Fruit fly (Drosophila melanogaster) whole organism, prepupa: Measurements from ENCODE around the gene CkIalpha.

Source experiments
- Blimp-1 ChIP-seq: fragments of 200-800 bp; sonication (Bioruptor generic); optimal IDR thresholded peaks from 3 replicates; lab custom pipeline; 2017; ENCODE audit warnings: missing biosample characterization, missing genetic modification characterization, mild to moderate bottlenecking, moderate library complexity, missing genetic modification reagents
- CG10631 ChIP-seq: fragments of 200-800 bp; sonication (Bioruptor generic); optimal IDR thresholded peaks from 2 replicates; lab custom pipeline; 2016; ENCODE audit warnings: missing biosample characterization, missing genetic modification characterization
- CG10669 ChIP-seq: fragments of 200-800 bp; sonication (Bioruptor generic); optimal IDR thresholded peaks from 3 replicates; lab custom pipeline; 2018; ENCODE audit warnings: missing biosample characterization, mild to moderate bottlenecking, missing genetic modification characterization, moderate library complexity
- CG11294 ChIP-seq: fragments of 200-800 bp; sonication (Bioruptor generic); IDR thresholded peaks from 2 replicates; pipeline ENCODE4 v1.3.6; 2022; ENCODE audit warnings: missing biosample characterization, missing genetic modification characterization
- CG11762 ChIP-seq: fragments of 200-800 bp; sonication (Bioruptor generic); optimal IDR thresholded peaks from 3 replicates; lab custom pipeline; 2016; ENCODE audit warnings: missing biosample characterization, missing genetic modification characterization; ENCODE audit not compliant: insufficient read depth
- CG11902 ChIP-seq: fragments of 200-800 bp; sonication (Bioruptor generic); optimal IDR thresholded peaks from 3 replicates; lab custom pipeline; 2016; ENCODE audit warnings: missing biosample characterization, missing genetic modification characterization
- CG16779 ChIP-seq: fragments of 200-800 bp; sonication (Bioruptor generic); optimal IDR thresholded peaks from 3 replicates; lab custom pipeline; 2017; ENCODE audit warnings: missing biosample characterization, mild to moderate bottlenecking, missing genetic modification characterization
- CG3032 ChIP-seq: fragments of 200-800 bp; optimal IDR thresholded peaks from 2 replicates; lab custom pipeline; 2019; ENCODE audit warnings: missing biosample characterization, mild to moderate bottlenecking, missing genetic modification characterization, moderate library complexity
- CG31627 ChIP-seq: fragments of 200-800 bp; sonication (Bioruptor generic); optimal IDR thresholded peaks from 3 replicates; lab custom pipeline; 2016; ENCODE audit warnings: missing biosample characterization, missing genetic modification characterization
- CG32006 ChIP-seq: fragments of 200-800 bp; sonication (Bioruptor generic); optimal IDR thresholded peaks from 3 replicates; lab custom pipeline; 2017; ENCODE audit warnings: missing biosample characterization, mild to moderate bottlenecking, missing genetic modification characterization
- CG34406 ChIP-seq: fragments of 200-800 bp; sonication (Bioruptor generic); optimal IDR thresholded peaks from 3 replicates; lab custom pipeline; 2016; ENCODE audit warnings: missing biosample characterization, missing genetic modification characterization
- CG3919 ChIP-seq: fragments of 200-800 bp; sonication (Bioruptor generic); optimal IDR thresholded peaks from 3 replicates; lab custom pipeline; 2016; ENCODE audit warnings: missing biosample characterization, missing genetic modification characterization
- CG4318 ChIP-seq: fragments of 200-800 bp; sonication (Bioruptor generic); optimal IDR thresholded peaks from 3 replicates; lab custom pipeline; 2017; ENCODE audit warnings: missing biosample characterization, mild to moderate bottlenecking, missing genetic modification characterization
- CG6276 ChIP-seq: fragments of 200-800 bp; sonication (Bioruptor generic); optimal IDR thresholded peaks from 2 replicates; lab custom pipeline; 2017; ENCODE audit warnings: missing biosample characterization, mild to moderate bottlenecking, missing genetic modification characterization
- CG6792 ChIP-seq: fragments of 200-800 bp; sonication (Bioruptor generic); optimal IDR thresholded peaks from 3 replicates; lab custom pipeline; 2016; ENCODE audit warnings: missing biosample characterization, missing genetic modification characterization
- CG6808 ChIP-seq: fragments of 200-800 bp; sonication (Bioruptor generic); optimal IDR thresholded peaks from 3 replicates; lab custom pipeline; 2017; ENCODE audit warnings: missing biosample characterization, missing genetic modification characterization, mild to moderate bottlenecking, moderate library complexity, missing genetic modification reagents
- CG6854 ChIP-seq: fragments of 200-800 bp; sonication (Bioruptor generic); optimal IDR thresholded peaks from 2 replicates; lab custom pipeline; 2017; ENCODE audit warnings: missing biosample characterization, mild to moderate bottlenecking, missing genetic modification characterization
- CG8319 ChIP-seq: fragments of 200-800 bp; sonication (Bioruptor generic); optimal IDR thresholded peaks from 3 replicates; lab custom pipeline; 2016; ENCODE audit warnings: missing biosample characterization, missing genetic modification characterization
- CG8632 ChIP-seq: fragments of 200-800 bp; sonication (Bioruptor generic); optimal IDR thresholded peaks from 3 replicates; lab custom pipeline; 2016; ENCODE audit warnings: missing biosample characterization, missing genetic modification characterization
- CG9139 ChIP-seq: fragments of 200-800 bp; sonication (Bioruptor generic); optimal IDR thresholded peaks from 3 replicates; lab custom pipeline; 2017; ENCODE audit warnings: missing biosample characterization, mild to moderate bottlenecking, missing genetic modification characterization
- Eip75B ChIP-seq: fragments of 200-800 bp; sonication (Bioruptor generic); optimal IDR thresholded peaks from 3 replicates; lab custom pipeline; 2016; ENCODE audit warnings: missing biosample characterization, missing genetic modification characterization
- Eip78C ChIP-seq: fragments of 200-800 bp; sonication (Bioruptor generic); peaks from one replicate; lab custom pipeline; 2016; ENCODE audit warnings: missing biosample characterization, missing genetic modification characterization
- Eip93F ChIP-seq: fragments of 200-800 bp; sonication (Bioruptor generic); optimal IDR thresholded peaks from 2 replicates; lab custom pipeline; 2016; ENCODE audit warnings: missing biosample characterization, mild to moderate bottlenecking, missing genetic modification characterization
- Ets21C ChIP-seq: fragments of 200-800 bp; sonication (Bioruptor generic); optimal IDR thresholded peaks from 3 replicates; lab custom pipeline; 2016; ENCODE audit warnings: missing biosample characterization, missing genetic modification characterization
- Ets96B ChIP-seq: fragments of 200-800 bp; optimal IDR thresholded peaks from 2 replicates; lab custom pipeline; 2019; ENCODE audit warnings: missing biosample characterization, mild to moderate bottlenecking, missing genetic modification characterization, moderate library complexity
- Gug ChIP-seq: fragments of 200-800 bp; sonication (Bioruptor generic); IDR thresholded peaks from 2 replicates; pipeline ENCODE4 v1.3.6; 2022; ENCODE audit warnings: missing biosample characterization, missing genetic modification characterization
- Hr38 ChIP-seq: sonication (Bioruptor generic); optimal IDR thresholded peaks from 2 replicates; lab custom pipeline; 2016; ENCODE audit warnings: missing biosample characterization, missing genetic modification characterization
- Hr39 ChIP-seq: fragments of 200-800 bp; sonication (Bioruptor generic); optimal IDR thresholded peaks from 2 replicates; lab custom pipeline; 2016; ENCODE audit warnings: missing biosample characterization, missing genetic modification characterization
- Hr4 ChIP-seq: fragments of 200-800 bp; sonication (Bioruptor generic); optimal IDR thresholded peaks from 3 replicates; lab custom pipeline; 2016; ENCODE audit warnings: missing biosample characterization, missing genetic modification characterization
- OdsH ChIP-seq: fragments of 200-800 bp; sonication (Bioruptor generic); optimal IDR thresholded peaks from 3 replicates; lab custom pipeline; 2016; ENCODE audit warnings: missing biosample characterization, missing genetic modification characterization
- Smox ChIP-seq: fragments of 200-800 bp; sonication (Bioruptor generic); optimal IDR thresholded peaks from 3 replicates; lab custom pipeline; 2016; ENCODE audit warnings: missing biosample characterization, missing genetic modification characterization
- Sox102F ChIP-seq: fragments of 200-800 bp; sonication (Bioruptor generic); optimal IDR thresholded peaks from 2 replicates; lab custom pipeline; 2016; ENCODE audit warnings: missing biosample characterization, mild to moderate bottlenecking, missing genetic modification characterization
- Sox15 ChIP-seq: fragments of 200-800 bp; sonication (Bioruptor generic); optimal IDR thresholded peaks from 3 replicates; lab custom pipeline; 2016; ENCODE audit warnings: missing biosample characterization, missing genetic modification characterization
- achi ChIP-seq: fragments of 200-800 bp; sonication (Bioruptor generic); optimal IDR thresholded peaks from 3 replicates; lab custom pipeline; 2016; ENCODE audit warnings: missing biosample characterization, missing genetic modification characterization
- cyc ChIP-seq: fragments of 200-800 bp; sonication (Bioruptor generic); optimal IDR thresholded peaks from 3 replicates; lab custom pipeline; 2016; ENCODE audit warnings: missing biosample characterization, missing genetic modification characterization
- dac ChIP-seq: fragments of 200-800 bp; sonication (Bioruptor generic); optimal IDR thresholded peaks from 2 replicates; lab custom pipeline; 2017; ENCODE audit warnings: missing biosample characterization, mild to moderate bottlenecking, missing genetic modification characterization
- dsx ChIP-seq: fragments of 200-800 bp; optimal IDR thresholded peaks from 3 replicates; lab custom pipeline; 2019; ENCODE audit warnings: missing biosample characterization, mild to moderate bottlenecking, missing genetic modification characterization, moderate library complexity; ENCODE audit not compliant: poor library complexity, severe bottlenecking
- eg ChIP-seq: fragments of 200-800 bp; sonication (Bioruptor generic); IDR thresholded peaks from 3 replicates; pipeline ENCODE4 v1.3.6; 2022; ENCODE audit warnings: missing biosample characterization, missing genetic modification characterization
- esn ChIP-seq: fragments of 200-800 bp; sonication (Bioruptor generic); optimal IDR thresholded peaks from 2 replicates; lab custom pipeline; 2016; ENCODE audit warnings: missing biosample characterization, mild to moderate bottlenecking, missing genetic modification characterization, moderate library complexity
- fd59A ChIP-seq: fragments of 200-800 bp; sonication (Bioruptor generic); optimal IDR thresholded peaks from 2 replicates; lab custom pipeline; 2017; ENCODE audit warnings: missing biosample characterization, mild to moderate bottlenecking, missing genetic modification characterization, missing genetic modification reagents
- fd85E ChIP-seq: fragments of 200-800 bp; sonication (Bioruptor generic); optimal IDR thresholded peaks from 3 replicates; lab custom pipeline; 2016; ENCODE audit warnings: missing biosample characterization, missing genetic modification characterization
- fkh ChIP-seq: fragments of 200-800 bp; sonication (Bioruptor generic); optimal IDR thresholded peaks from 3 replicates; lab custom pipeline; 2017; ENCODE audit warnings: missing biosample characterization, mild to moderate bottlenecking, missing genetic modification characterization, moderate library complexity
- lz ChIP-seq: fragments of 200-800 bp; sonication (Bioruptor generic); optimal IDR thresholded peaks from 3 replicates; lab custom pipeline; 2016; ENCODE audit warnings: missing biosample characterization, missing genetic modification characterization
- net ChIP-seq: fragments of 200-800 bp; sonication (Bioruptor generic); optimal IDR thresholded peaks from 3 replicates; lab custom pipeline; 2016; ENCODE audit warnings: missing biosample characterization, missing genetic modification characterization
- pdm3 ChIP-seq: fragments of 200-800 bp; sonication (Bioruptor generic); optimal IDR thresholded peaks from 3 replicates; lab custom pipeline; 2016; ENCODE audit warnings: missing biosample characterization, missing genetic modification characterization
- salr ChIP-seq, 2 experiments: fragments of 200-800 bp; sonication (Bioruptor generic); optimal IDR thresholded peaks; 3 replicates each; lab custom pipeline; 2016 to 2018; ENCODE audit warnings: missing biosample characterization in 2 of 2, missing genetic modification characterization in 2 of 2, mild to moderate bottlenecking in 1 of 2
- ss ChIP-seq, 2 experiments: fragments of 200-800 bp; sonication (Bioruptor generic); optimal IDR thresholded peaks; 2 replicates in 1 of 2; 3 replicates in 1 of 2; lab custom pipeline; 2017 to 2018; ENCODE audit warnings: mild to moderate bottlenecking in 2 of 2, missing biosample characterization in 2 of 2, missing genetic modification characterization in 2 of 2, moderate library complexity in 1 of 2
- svp ChIP-seq: fragments of 200-800 bp; sonication (Bioruptor generic); peaks from one replicate; lab custom pipeline; 2016; ENCODE audit warnings: missing biosample characterization, missing genetic modification characterization
- topi ChIP-seq: fragments of 200-800 bp; sonication (Bioruptor generic); optimal IDR thresholded peaks from 3 replicates; lab custom pipeline; 2016; ENCODE audit warnings: missing biosample characterization, missing genetic modification characterization
- vri ChIP-seq: fragments of 200-800 bp; sonication (Bioruptor generic); optimal IDR thresholded peaks from 3 replicates; lab custom pipeline; 2016; ENCODE audit warnings: missing biosample characterization, mild to moderate bottlenecking, missing genetic modification characterization

Gene CkIalpha

dm6 chrX:12669659-12670488, 16.4 kb downstream of the CkIalpha start:
- peak; percentile 50 for TF ChIP-seq net (GFP tag; lab: Kevin White, UChicago)
- peak; percentile 81 for TF ChIP-seq CG3919 (GFP tag; lab: Kevin White, UChicago)
- peak; percentile 97 for TF ChIP-seq vri (GFP tag; lab: Kevin White, UChicago)
- peak; percentile 81 for TF ChIP-seq CG6808 (GFP tag; lab: Kevin White, UChicago)
- peak; percentile 60 for TF ChIP-seq CG11294
- TF ChIP-seq Blimp-1 (GFP tag; lab: Kevin White, UChicago): peak; percentile 63
- peak; percentile 74 for TF ChIP-seq CG31627
- TF ChIP-seq OdsH: peak; percentile 81
- peak; percentile 72 for TF ChIP-seq CG10669 (GFP tag; lab: Kevin White, UChicago)
- TF ChIP-seq topi (GFP tag; lab: Kevin White, UChicago): peak; percentile 78
- peak; percentile 71 for TF ChIP-seq cyc (GFP tag; lab: Kevin White, UChicago)
- peak; percentile 61 for TF ChIP-seq CG6792 (GFP tag; lab: Kevin White, UChicago)
- no peak for TF ChIP-seq Hr38 (GFP tag; lab: Kevin White, UChicago)
- TF ChIP-seq Sox102F (GFP tag; lab: Kevin White, UChicago): peak; percentile 76
- peak; percentile 43 for TF ChIP-seq dac (GFP tag; lab: Kevin White, UChicago)
- peak; percentile 63 for TF ChIP-seq CG9139 (GFP tag; lab: Kevin White, UChicago)
- TF ChIP-seq achi: peak; percentile 77
- peak; percentile 91 for TF ChIP-seq dsx
- peak; percentile 82 for TF ChIP-seq svp (GFP tag; lab: Kevin White, UChicago)
- peak; percentile 69 for TF ChIP-seq Hr4 (GFP tag; lab: Kevin White, UChicago)
- TF ChIP-seq fkh (GFP tag; lab: Kevin White, UChicago): peak; percentile 1
- TF ChIP-seq Eip75B (GFP tag; lab: Kevin White, UChicago): peak; percentile 69
- peak; percentile 45 for TF ChIP-seq CG4318 (GFP tag; lab: Kevin White, UChicago)
- peak; percentile 76 for TF ChIP-seq CG6276 (GFP tag; lab: Kevin White, UChicago)
- TF ChIP-seq Eip78C (GFP tag; lab: Kevin White, UChicago): peak; percentile 93
- TF ChIP-seq CG11762 (GFP tag; lab: Kevin White, UChicago): peak; percentile 53
- TF ChIP-seq CG11902: peak; percentile 57
- TF ChIP-seq Smox (GFP tag; lab: Kevin White, UChicago): peak; percentile 68
- TF ChIP-seq Hr39 (GFP tag; lab: Kevin White, UChicago): peak; percentile 78
- TF ChIP-seq lz: peak; percentile 67
- peak; percentile 50 for TF ChIP-seq Ets96B (tag; lab: Kevin White, UChicago)
- TF ChIP-seq CG16779: peak; percentile 35
- peak; percentile 74 for TF ChIP-seq CG32006 (GFP tag; lab: Kevin White, UChicago)
- TF ChIP-seq ss (GFP tag; optimal IDR thresholded peaks at IDR 0.05; lab: Kevin White, UChicago): peak; percentile 74 to 87
- TF ChIP-seq CG10631 (GFP tag; lab: Kevin White, UChicago): peak; percentile 72
- peak; percentile 51 to 72 for TF ChIP-seq salr (GFP tag; optimal IDR thresholded peaks at IDR 0.05; lab: Kevin White, UChicago)
- peak; percentile 63 for TF ChIP-seq CG34406 (GFP tag; lab: Kevin White, UChicago)
- no peak for TF ChIP-seq CG8319 (GFP tag; lab: Kevin White, UChicago)
- peak; percentile 68 for TF ChIP-seq fd59A (GFP tag; lab: Kevin White, UChicago)
- TF ChIP-seq fd85E (GFP tag; lab: Kevin White, UChicago): no peak
- TF ChIP-seq CG8632: peak; percentile 68
- peak; percentile 41; the same call in 1 of the 2 replicates for TF ChIP-seq Gug (GFP tag; lab: Robert Waterston, UW)
- TF ChIP-seq pdm3 (GFP tag; lab: Kevin White, UChicago): peak; percentile 81
- peak; percentile 58 for TF ChIP-seq CG3032 (tag; lab: Kevin White, UChicago)
- peak; percentile 70 for TF ChIP-seq esn (GFP tag; lab: Kevin White, UChicago)
- TF ChIP-seq Sox15 (GFP tag; lab: Kevin White, UChicago): peak; percentile 63
- TF ChIP-seq eg (GFP tag; lab: Robert Waterston, UW): peak; percentile 86
- peak; percentile 53 for TF ChIP-seq Ets21C (GFP tag; lab: Kevin White, UChicago)
- peak; percentile 29 for TF ChIP-seq CG6854
- peak; percentile 14 for TF ChIP-seq Eip93F
